Worm (Caenorhabditis elegans) whole organism, mixed stage, embryonic: ENCODE measurements around the gene F49E2.5.

Experiments
- M03D4.4 ChIP-seq: sonication (generic microtip); optimal IDR thresholded peaks from 2 replicates; lab custom pipeline; 2017; ENCODE audit warnings: mild to moderate bottlenecking, missing genetic modification characterization, missing compliant biosample characterization
- bed-3 ChIP-seq: fragments of 200-800 bp; sonication (Bioruptor generic); optimal IDR thresholded peaks from 3 replicates; lab custom pipeline; 2018; ENCODE audit warnings: mild to moderate bottlenecking, missing genetic modification characterization, moderate library complexity, missing compliant biosample characterization
- blmp-1 ChIP-seq: fragments of 150-350 bp; optimal IDR thresholded peaks from 2 replicates; lab custom pipeline; 2014; ENCODE audit warnings: missing biosample characterization, missing genetic modification characterization
- ceh-39 ChIP-seq: fragments of 150-350 bp; optimal IDR thresholded peaks from 2 replicates; lab custom pipeline; 2014; ENCODE audit warnings: missing biosample characterization, missing genetic modification characterization
- ceh-43 ChIP-seq: fragments of 200-800 bp; sonication (Bioruptor generic); optimal IDR thresholded peaks from 2 replicates; lab custom pipeline; 2018; ENCODE audit warnings: mild to moderate bottlenecking, missing genetic modification characterization, moderate library complexity, missing compliant biosample characterization
- ces-1 ChIP-seq: fragments of 150-350 bp; optimal IDR thresholded peaks from 2 replicates; lab custom pipeline; 2014; ENCODE audit warnings: missing biosample characterization, missing genetic modification reagents, missing genetic modification characterization
- cnd-1 ChIP-seq: fragments of 200-800 bp; sonication (Bioruptor generic); optimal IDR thresholded peaks from 2 replicates; lab custom pipeline; 2018; ENCODE audit warnings: mild to moderate bottlenecking, missing genetic modification characterization, missing compliant biosample characterization
- drap-1 ChIP-seq: fragments of 200-800 bp; sonication (Bioruptor generic); optimal IDR thresholded peaks from 3 replicates; lab custom pipeline; 2018; ENCODE audit warnings: mild to moderate bottlenecking, missing genetic modification characterization, missing compliant biosample characterization
- elt-1 ChIP-seq: sonication (generic microtip); optimal IDR thresholded peaks from 2 replicates; lab custom pipeline; 2017; ENCODE audit warnings: missing genetic modification characterization, mild to moderate bottlenecking, missing compliant biosample characterization, antibody characterized with exemption, moderate library complexity, borderline replicate concordance; ENCODE audit not compliant: insufficient read depth
- ham-2 ChIP-seq: fragments of 200-800 bp; sonication (Bioruptor generic); optimal IDR thresholded peaks from 2 replicates; lab custom pipeline; 2018; ENCODE audit warnings: mild to moderate bottlenecking, missing genetic modification characterization, missing compliant biosample characterization
- hlh-1 ChIP-seq: fragments of 150-350 bp; optimal IDR thresholded peaks from 2 replicates; lab custom pipeline; 2014; ENCODE audit warnings: missing biosample characterization, missing genetic modification reagents, missing genetic modification characterization
- lin-13 ChIP-seq: fragments of 150-350 bp; optimal IDR thresholded peaks from 2 replicates; lab custom pipeline; 2014; ENCODE audit warnings: missing biosample characterization, missing genetic modification characterization
- lin-32 ChIP-seq: fragments of 200-800 bp; sonication (Bioruptor generic); optimal IDR thresholded peaks from 2 replicates; lab custom pipeline; 2018; ENCODE audit warnings: mild to moderate bottlenecking, missing genetic modification characterization, missing compliant biosample characterization
- lsy-2 ChIP-seq: fragments of 150-350 bp; optimal IDR thresholded peaks from 2 replicates; lab custom pipeline; 2014; ENCODE audit warnings: missing biosample characterization, missing genetic modification characterization
- mab-5 ChIP-seq: fragments of 150-350 bp; optimal IDR thresholded peaks from 2 replicates; lab custom pipeline; 2014; ENCODE audit warnings: missing biosample characterization, missing genetic modification characterization
- mep-1 ChIP-seq: fragments of 150-350 bp; optimal IDR thresholded peaks from 2 replicates; lab custom pipeline; 2017; ENCODE audit warnings: missing biosample characterization, missing genetic modification reagents, missing genetic modification characterization, inconsistent platforms
- mls-2 ChIP-seq: sonication (generic microtip); optimal IDR thresholded peaks from 2 replicates; lab custom pipeline; 2016; ENCODE audit warnings: mild to moderate bottlenecking, missing genetic modification characterization, moderate library complexity, missing compliant biosample characterization
- nhr-12 ChIP-seq: fragments of 150-350 bp; optimal IDR thresholded peaks from 2 replicates; lab custom pipeline; 2014; ENCODE audit warnings: missing biosample characterization, missing genetic modification characterization
- nhr-2 ChIP-seq: fragments of 150-350 bp; optimal IDR thresholded peaks from 2 replicates; lab custom pipeline; 2014; ENCODE audit warnings: missing biosample characterization, missing genetic modification characterization
- nhr-76 ChIP-seq: sonication (generic microtip); optimal IDR thresholded peaks from 2 replicates; lab custom pipeline; 2017; ENCODE audit warnings: missing biosample characterization, missing genetic modification characterization
- pha-4 ChIP-seq: fragments of 150-350 bp; optimal IDR thresholded peaks from 2 replicates; lab custom pipeline; 2018; ENCODE audit warnings: missing biosample characterization, missing genetic modification reagents, missing genetic modification characterization
- sem-2 ChIP-seq: fragments of 200-800 bp; sonication (Bioruptor generic); optimal IDR thresholded peaks from 2 replicates; lab custom pipeline; 2018; ENCODE audit warnings: mild to moderate bottlenecking, missing genetic modification characterization, missing compliant biosample characterization
- snpc-4 ChIP-seq: fragments of 150-350 bp; optimal IDR thresholded peaks from 2 replicates; lab custom pipeline; 2014; ENCODE audit warnings: missing biosample characterization, missing genetic modification characterization
- sptf-1 ChIP-seq: sonication (generic microtip); optimal IDR thresholded peaks from 2 replicates; lab custom pipeline; 2017; ENCODE audit warnings: mild to moderate bottlenecking, missing genetic modification characterization, moderate library complexity, missing compliant biosample characterization
- tbx-8 ChIP-seq: fragments of 200-800 bp; sonication (Bioruptor generic); optimal IDR thresholded peaks from 2 replicates; lab custom pipeline; 2018; ENCODE audit warnings: mild to moderate bottlenecking, missing genetic modification characterization, moderate library complexity, missing compliant biosample characterization
- unc-120 ChIP-seq: sonication (generic microtip); optimal IDR thresholded peaks from 2 replicates; lab custom pipeline; 2017; ENCODE audit warnings: missing genetic modification characterization, missing compliant biosample characterization; ENCODE audit not compliant: poor library complexity, severe bottlenecking
- unc-39 ChIP-seq: fragments of 150-350 bp; optimal IDR thresholded peaks from 2 replicates; lab custom pipeline; 2014; ENCODE audit warnings: missing biosample characterization, missing genetic modification characterization
- unc-62 ChIP-seq: fragments of 150-350 bp; optimal IDR thresholded peaks from 2 replicates; lab custom pipeline; 2014; ENCODE audit warnings: missing biosample characterization, missing genetic modification reagents, missing genetic modification characterization
- zip-8 ChIP-seq: fragments of 150-350 bp; optimal IDR thresholded peaks from 2 replicates; lab custom pipeline; 2014; ENCODE audit warnings: missing biosample characterization, missing genetic modification characterization
- ztf-11 ChIP-seq: fragments of 150-350 bp; optimal IDR thresholded peaks from 2 replicates; lab custom pipeline; 2014; ENCODE audit warnings: missing biosample characterization, missing genetic modification characterization

The F49E2.5 gene

ce11 chrX:9551112-9551511 lies 7.7 kb downstream of the F49E2.5 start:
- TF ChIP-seq cnd-1 (tag; lab: Kevin White, UChicago) = no peak
- TF ChIP-seq ham-2 (GFP tag; lab: Kevin White, UChicago) = peak; percentile 64
- TF ChIP-seq, all 35 proteins: peak for 1

DNA sequence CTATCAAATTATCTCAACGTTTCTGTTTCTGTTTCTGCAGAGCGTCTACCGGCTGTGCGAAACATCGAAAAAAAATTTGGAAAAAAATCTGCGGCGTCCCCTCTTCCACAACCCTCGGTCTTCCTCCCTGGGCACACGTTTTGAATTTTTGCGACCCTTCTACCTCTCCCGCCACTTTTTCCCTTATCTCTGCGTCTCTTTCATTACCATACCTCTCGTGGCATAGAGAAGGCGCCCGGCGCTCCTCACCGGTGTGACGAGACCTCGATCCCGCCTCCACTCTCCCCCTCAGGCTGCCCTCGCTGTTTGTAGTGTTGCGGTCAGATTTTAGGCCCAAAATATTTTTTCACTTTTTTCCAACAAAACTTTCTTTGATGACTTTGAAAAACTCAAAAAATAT lies 9.0 kb downstream of the F49E2.5 start:
- TF ChIP-seq hlh-1 (tag; lab: Kevin White, UChicago) = no peak
- no peak for TF ChIP-seq blmp-1 (tag; lab: Kevin White, UChicago)
- TF ChIP-seq lin-13 = no peak
- no peak for TF ChIP-seq ztf-11 (tag; lab: Kevin White, UChicago)
- no peak for TF ChIP-seq drap-1
- TF ChIP-seq elt-1 (tag; lab: Kevin White, UChicago) = no peak
- no peak for TF ChIP-seq ceh-43 (GFP tag; lab: Kevin White, UChicago)
- TF ChIP-seq nhr-12 = no peak
- TF ChIP-seq sem-2 (GFP tag; lab: Kevin White, UChicago) = no peak
- TF ChIP-seq nhr-76 (tag; lab: Kevin White, UChicago) = no peak
- no peak for TF ChIP-seq ces-1 (GFP tag; lab: Kevin White, UChicago)
- no peak for TF ChIP-seq nhr-2
- TF ChIP-seq mls-2 (tag; lab: Kevin White, UChicago) = no peak
- TF ChIP-seq, all 35 proteins: peak for 0

DNA sequence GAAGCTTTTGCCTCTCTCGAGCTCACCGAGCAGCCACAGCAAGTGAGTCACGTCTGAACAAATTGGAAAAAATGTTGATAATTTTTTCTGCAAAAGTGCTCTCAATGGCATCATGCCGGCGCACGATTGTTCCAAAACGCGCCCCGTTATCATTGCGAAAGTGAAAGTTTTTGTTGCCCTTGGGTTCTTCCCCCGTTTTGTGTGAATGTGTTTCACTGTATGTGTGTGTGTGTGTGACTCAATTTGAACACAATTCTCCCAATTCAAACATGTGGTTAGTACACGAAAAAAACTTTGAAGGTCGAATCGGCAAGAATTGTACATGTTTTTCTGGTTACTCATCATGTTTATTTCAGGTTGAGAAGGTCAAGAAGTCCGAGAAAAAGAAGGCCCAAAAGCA lies 9.6 kb downstream of the F49E2.5 start:
- no peak for TF ChIP-seq cnd-1 (tag; lab: Kevin White, UChicago)
- TF ChIP-seq ceh-39 = no peak
- TF ChIP-seq snpc-4 (tag; lab: Kevin White, UChicago) = no peak
- no peak for TF ChIP-seq mab-5 (tag; lab: Kevin White, UChicago)
- no peak for TF ChIP-seq mls-2 (tag; lab: Kevin White, UChicago)
- TF ChIP-seq drap-1 = no peak
- no peak for TF ChIP-seq ztf-11 (tag; lab: Kevin White, UChicago)
- TF ChIP-seq nhr-76 (tag; lab: Kevin White, UChicago) = no peak
- TF ChIP-seq lin-32 (GFP tag; lab: Kevin White, UChicago) = no peak

ce11 chrX:9555238-9555637 lies 11.8 kb downstream of the F49E2.5 start:
- TF ChIP-seq nhr-12 (no peak), cnd-1 (tag; lab: Kevin White, UChicago) (no peak), tbx-8 (no peak), lin-32 (GFP tag; lab: Kevin White, UChicago) (no peak), elt-1 (tag; lab: Kevin White, UChicago) (no peak), ceh-39 (no peak), sem-2 (GFP tag; lab: Kevin White, UChicago) (no peak), lsy-2 (tag; lab: Kevin White, UChicago) (no peak)

DNA sequence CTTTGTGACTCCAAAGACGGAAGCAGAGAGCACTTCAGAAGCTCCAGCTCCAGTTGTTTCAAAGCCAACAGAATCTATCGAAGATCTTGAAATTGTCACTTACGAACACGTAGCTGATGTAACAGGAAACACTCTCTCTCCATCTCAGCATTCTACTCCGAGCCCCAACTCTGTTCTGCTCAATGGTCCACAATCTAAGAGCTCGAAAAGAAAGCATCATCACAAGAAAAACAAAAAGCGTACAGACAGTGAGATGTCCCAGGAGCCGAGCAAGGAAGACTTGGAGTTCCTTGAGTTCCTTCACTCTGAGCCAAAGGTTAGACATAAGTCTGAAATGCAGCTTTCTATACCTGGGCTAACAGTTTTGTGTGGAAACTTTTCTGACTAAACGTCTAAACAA lies 12.6 kb downstream of the F49E2.5 start:
- TF ChIP-seq tbx-8 = no peak
- no peak for TF ChIP-seq unc-39 (tag; lab: Kevin White, UChicago)
- TF ChIP-seq ceh-43 (GFP tag; lab: Kevin White, UChicago) = no peak
- no peak for TF ChIP-seq lsy-2 (tag; lab: Kevin White, UChicago)
- no peak for TF ChIP-seq bed-3 (GFP tag; lab: Kevin White, UChicago)
- no peak for TF ChIP-seq hlh-1 (tag; lab: Kevin White, UChicago)
- TF ChIP-seq unc-62 = no peak
- no peak for TF ChIP-seq ham-2 (GFP tag; lab: Kevin White, UChicago)
- TF ChIP-seq nhr-76 (tag; lab: Kevin White, UChicago) = no peak
- no peak for TF ChIP-seq blmp-1 (tag; lab: Kevin White, UChicago)
- no peak for TF ChIP-seq ztf-11 (tag; lab: Kevin White, UChicago)
- no peak for TF ChIP-seq unc-120 (tag; lab: Kevin White, UChicago)
- no peak for TF ChIP-seq ces-1 (GFP tag; lab: Kevin White, UChicago)
- TF ChIP-seq M03D4.4 = no peak
- no peak for TF ChIP-seq ceh-39
- TF ChIP-seq lin-32 (GFP tag; lab: Kevin White, UChicago) = no peak
- TF ChIP-seq pha-4 = no peak
- TF ChIP-seq lin-13 = no peak
- no peak for TF ChIP-seq cnd-1 (tag; lab: Kevin White, UChicago)
- TF ChIP-seq mep-1 (tag; lab: Kevin White, UChicago) = no peak

ce11 chrX:9560931-9561330 lies 17.5 kb downstream of the F49E2.5 start:
- TF ChIP-seq ztf-11 (tag; lab: Kevin White, UChicago) (no peak), M03D4.4 (no peak), zip-8 (no peak), nhr-76 (tag; lab: Kevin White, UChicago) (no peak), ham-2 (GFP tag; lab: Kevin White, UChicago) (no peak), cnd-1 (tag; lab: Kevin White, UChicago) (no peak), sptf-1 (peak; percentile 1), hlh-1 (tag; lab: Kevin White, UChicago) (no peak)
